Worm (Caenorhabditis elegans) whole organism, L4 larva: ENCODE results near the gene B0464.6.

ENCODE experiments used
- F37D6.2 ChIP-seq: sonication (generic microtip); optimal IDR thresholded peaks from 2 replicates; lab custom pipeline; 2016; ENCODE audit warnings: mild to moderate bottlenecking, missing genetic modification characterization, missing compliant biosample characterization
- F44E2.7 ChIP-seq: fragments of 200-800 bp; sonication (Bioruptor generic); IDR thresholded peaks from 2 replicates; pipeline ENCODE4 v2.1.2; 2022; ENCODE audit warnings: missing genetic modification characterization, missing compliant biosample characterization
- F49E8.2 ChIP-seq: sonication (generic microtip); optimal IDR thresholded peaks from 2 replicates; lab custom pipeline; 2016; ENCODE audit warnings: missing compliant biosample characterization, mild to moderate bottlenecking, missing genetic modification characterization, borderline replicate concordance
- R02D3.7 ChIP-seq: fragments of 150-350 bp; sonication (generic microtip); optimal IDR thresholded peaks from 3 replicates; lab custom pipeline; 2014; ENCODE audit warnings: missing biosample characterization, missing genetic modification characterization
- T20F7.1 ChIP-seq: fragments of 200-800 bp; sonication (Bioruptor generic); optimal IDR thresholded peaks from 2 replicates; lab custom pipeline; 2018; ENCODE audit warnings: mild to moderate bottlenecking, missing genetic modification characterization, missing compliant biosample characterization
- T26A8.4 ChIP-seq: fragments of 200-800 bp; sonication (Bioruptor generic); IDR thresholded peaks from 2 replicates; pipeline ENCODE4 v1.3.6; 2022; ENCODE audit warnings: missing genetic modification characterization, missing compliant biosample characterization
- Y48G9A.11 ChIP-seq: fragments of 200-800 bp; sonication (Bioruptor generic); IDR thresholded peaks from 2 replicates; pipeline ENCODE4 v1.3.6; 2022; ENCODE audit warnings: missing genetic modification reagents, missing genetic modification characterization, missing compliant biosample characterization
- Y5F2A.4 ChIP-seq: fragments of 200-800 bp; sonication (Bioruptor generic); optimal IDR thresholded peaks from 2 replicates; lab custom pipeline; 2018; ENCODE audit warnings: mild to moderate bottlenecking, missing genetic modification characterization, missing compliant biosample characterization
- ceh-32 ChIP-seq: sonication (generic microtip); optimal IDR thresholded peaks from 2 replicates; lab custom pipeline; 2016; ENCODE audit warnings: mild to moderate bottlenecking, missing genetic modification characterization, missing compliant biosample characterization; ENCODE audit not compliant: poor library complexity
- ceh-44 ChIP-seq: fragments of 200-800 bp; sonication (Bioruptor generic); IDR thresholded peaks from 2 replicates; pipeline ENCODE4 v1.3.6; 2022; ENCODE audit warnings: missing genetic modification reagents, missing genetic modification characterization, missing compliant biosample characterization
- ceh-62 ChIP-seq: sonication (generic microtip); optimal IDR thresholded peaks from 2 replicates; lab custom pipeline; 2017; ENCODE audit warnings: missing biosample characterization, missing genetic modification characterization
- ceh-82 ChIP-seq: sonication (generic microtip); optimal IDR thresholded peaks from 2 replicates; lab custom pipeline; 2017; ENCODE audit warnings: missing biosample characterization, missing genetic modification characterization
- daf-16 ChIP-seq, 3 experiments: sonication (generic microtip); optimal IDR thresholded peaks; 2 replicates each; lab custom pipeline; 2016 to 2017; ENCODE audit warnings: missing genetic modification characterization in 3 of 3, missing genetic modification reagents in 3 of 3, mild to moderate bottlenecking in 2 of 3, missing compliant biosample characterization in 2 of 3, missing biosample characterization in 1 of 3, moderate library complexity in 1 of 3
- daf-8 ChIP-seq: fragments of 200-800 bp; sonication (Bioruptor generic); IDR thresholded peaks from 2 replicates; pipeline ENCODE4 v1.3.6; 2022; ENCODE audit warnings: missing genetic modification characterization, missing compliant biosample characterization
- dmd-8 ChIP-seq: fragments of 200-800 bp; sonication (Bioruptor generic); IDR thresholded peaks from 2 replicates; pipeline ENCODE4 v1.3.6; 2022; ENCODE audit warnings: missing genetic modification characterization, missing compliant biosample characterization
- dpl-1 ChIP-seq: fragments of 150-350 bp; optimal IDR thresholded peaks from 2 replicates; lab custom pipeline; 2014; ENCODE audit warnings: missing biosample characterization, missing genetic modification reagents, missing genetic modification characterization
- dve-1 ChIP-seq: sonication (generic microtip); optimal IDR thresholded peaks from 2 replicates; lab custom pipeline; 2017; ENCODE audit warnings: antibody characterized with exemption, mild to moderate bottlenecking, missing genetic modification characterization, missing compliant biosample characterization; ENCODE audit not compliant: insufficient read depth
- egl-27 ChIP-seq: sonication (generic microtip); optimal IDR thresholded peaks from 3 replicates; lab custom pipeline; 2017; ENCODE audit warnings: missing biosample characterization, missing genetic modification reagents, missing genetic modification characterization
- egl-43 ChIP-seq: fragments of 200-800 bp; sonication (Bioruptor generic); IDR thresholded peaks from 2 replicates; pipeline ENCODE4 v1.3.6; 2022; ENCODE audit warnings: missing genetic modification reagents, missing genetic modification characterization, missing compliant biosample characterization
- fos-1 ChIP-seq: fragments of 150-350 bp; optimal IDR thresholded peaks from 2 replicates; lab custom pipeline; 2014; ENCODE audit warnings: missing biosample characterization, missing genetic modification characterization
- gei-8 ChIP-seq: fragments of 200-800 bp; sonication (Bioruptor generic); optimal IDR thresholded peaks from 2 replicates; lab custom pipeline; 2018; ENCODE audit warnings: mild to moderate bottlenecking, missing genetic modification characterization, missing compliant biosample characterization
- hlh-11 ChIP-seq: fragments of 200-800 bp; sonication (Bioruptor generic); optimal IDR thresholded peaks from 2 replicates; lab custom pipeline; 2018; ENCODE audit warnings: mild to moderate bottlenecking, missing genetic modification characterization, missing compliant biosample characterization
- hlh-30 ChIP-seq: sonication (generic microtip); optimal IDR thresholded peaks from 2 replicates; lab custom pipeline; 2017; ENCODE audit warnings: antibody characterized with exemption, mild to moderate bottlenecking, missing genetic modification characterization, missing compliant biosample characterization; ENCODE audit not compliant: insufficient read depth
- jun-1 ChIP-seq: fragments of 150-350 bp; optimal IDR thresholded peaks from 2 replicates; lab custom pipeline; 2014; ENCODE audit warnings: missing biosample characterization, missing genetic modification reagents, missing genetic modification characterization
- lin-13 ChIP-seq: fragments of 150-350 bp; optimal IDR thresholded peaks from 2 replicates; lab custom pipeline; 2014; ENCODE audit warnings: missing biosample characterization, missing genetic modification reagents, missing genetic modification characterization
- lin-15B ChIP-seq: fragments of 150-350 bp; sonication (generic microtip); optimal IDR thresholded peaks from 3 replicates; lab custom pipeline; 2014; ENCODE audit warnings: missing biosample characterization, missing genetic modification characterization
- lin-29 ChIP-seq: fragments of 200-800 bp; sonication (Bioruptor generic); IDR thresholded peaks from 2 replicates; pipeline ENCODE4 v1.3.6; 2022; ENCODE audit warnings: missing genetic modification reagents, missing genetic modification characterization, missing compliant biosample characterization
- lin-38 ChIP-seq: fragments of 200-800 bp; sonication (Bioruptor generic); IDR thresholded peaks from 2 replicates; pipeline ENCODE4 v1.3.6; 2022; ENCODE audit warnings: missing genetic modification reagents, missing genetic modification characterization, missing compliant biosample characterization
- lir-3 ChIP-seq: sonication (generic microtip); optimal IDR thresholded peaks from 2 replicates; lab custom pipeline; 2016; ENCODE audit warnings: mild to moderate bottlenecking, missing genetic modification characterization, missing compliant biosample characterization
- mdt-29 ChIP-seq: fragments of 200-800 bp; sonication (Bioruptor generic); IDR thresholded peaks from 2 replicates; pipeline ENCODE4 v1.3.6; 2022; ENCODE audit warnings: missing genetic modification reagents, missing genetic modification characterization, missing compliant biosample characterization
- mep-1 ChIP-seq: fragments of 150-350 bp; sonication (generic microtip); optimal IDR thresholded peaks from 3 replicates; lab custom pipeline; 2014; ENCODE audit warnings: missing biosample characterization, missing genetic modification characterization
- mxl-2 ChIP-seq: fragments of 200-800 bp; sonication (Bioruptor generic); conservative IDR thresholded peaks from 2 replicates; pipeline ENCODE4 v1.3.6; 2022; ENCODE audit warnings: missing genetic modification reagents, missing genetic modification characterization, missing compliant biosample characterization
- mxl-3 ChIP-seq: fragments of 200-800 bp; sonication (Bioruptor generic); optimal IDR thresholded peaks from 2 replicates; lab custom pipeline; 2018; ENCODE audit warnings: mild to moderate bottlenecking, missing genetic modification characterization, missing compliant biosample characterization
- nhr-11 ChIP-seq: fragments of 150-350 bp; optimal IDR thresholded peaks from 2 replicates; lab custom pipeline; 2014; ENCODE audit warnings: missing biosample characterization, missing genetic modification characterization
- nhr-111 ChIP-seq: fragments of 200-800 bp; sonication (Bioruptor generic); optimal IDR thresholded peaks from 2 replicates; lab custom pipeline; 2018; ENCODE audit warnings: mild to moderate bottlenecking, missing genetic modification characterization, missing compliant biosample characterization
- nhr-237 ChIP-seq: sonication (generic microtip); optimal IDR thresholded peaks from 2 replicates; lab custom pipeline; 2017; ENCODE audit warnings: missing biosample characterization, missing genetic modification characterization
- nhr-28 ChIP-seq: fragments of 150-350 bp; optimal IDR thresholded peaks from 2 replicates; lab custom pipeline; 2014; ENCODE audit warnings: missing biosample characterization, missing genetic modification characterization
- nhr-42 ChIP-seq: fragments of 200-800 bp; sonication (Bioruptor generic); IDR thresholded peaks from 2 replicates; pipeline ENCODE4 v1.3.6; 2022; ENCODE audit warnings: missing genetic modification characterization, missing compliant biosample characterization
- nhr-6 ChIP-seq: fragments of 150-350 bp; optimal IDR thresholded peaks from 2 replicates; lab custom pipeline; 2014; ENCODE audit warnings: missing biosample characterization, missing genetic modification characterization
- nhr-76 ChIP-seq: fragments of 150-350 bp; optimal IDR thresholded peaks from 2 replicates; lab custom pipeline; 2014; ENCODE audit warnings: missing biosample characterization, missing genetic modification characterization
- pha-4 ChIP-seq, 2 experiments: fragments of 150-350 bp in 1 of 2; fragments of 200-800 bp in 1 of 2; sonication (Bioruptor generic) in 1 of 2; IDR thresholded peaks in 1 of 2; optimal IDR thresholded peaks in 1 of 2; 2 replicates each; pipeline versions ENCODE4 v1.3.6 to Lab custom; 2014 to 2022; ENCODE audit warnings: missing genetic modification characterization in 2 of 2, missing genetic modification reagents in 2 of 2, missing biosample characterization in 1 of 2, missing compliant biosample characterization in 1 of 2
- snpc-4 ChIP-seq: fragments of 150-350 bp; optimal IDR thresholded peaks from 2 replicates; lab custom pipeline; 2014; ENCODE audit warnings: missing biosample characterization, missing genetic modification characterization
- spr-1 ChIP-seq: sonication (generic microtip); optimal IDR thresholded peaks from 2 replicates; lab custom pipeline; 2016; ENCODE audit warnings: mild to moderate bottlenecking, missing genetic modification characterization, missing compliant biosample characterization
- unc-130 ChIP-seq: sonication (generic microtip); optimal IDR thresholded peaks from 2 replicates; lab custom pipeline; 2016; ENCODE audit warnings: missing genetic modification reagents, missing genetic modification characterization, missing compliant biosample characterization
- vab-7 ChIP-seq: fragments of 200-800 bp; sonication (Bioruptor generic); IDR thresholded peaks from 2 replicates; pipeline ENCODE4 v1.3.6; 2022; ENCODE audit warnings: missing genetic modification reagents, missing genetic modification characterization, missing compliant biosample characterization
- zfp-2 ChIP-seq: sonication (generic microtip); optimal IDR thresholded peaks from 2 replicates; lab custom pipeline; 2016; ENCODE audit warnings: mild to moderate bottlenecking, missing genetic modification characterization, missing compliant biosample characterization
- zfp-3 ChIP-seq: fragments of 200-800 bp; sonication (Bioruptor generic); conservative IDR thresholded peaks from 2 replicates; pipeline ENCODE4 v1.3.6; 2022; ENCODE audit warnings: missing genetic modification reagents, missing genetic modification characterization, missing compliant biosample characterization
- zip-11 ChIP-seq: fragments of 200-800 bp; sonication (Bioruptor generic); IDR thresholded peaks from 2 replicates; pipeline ENCODE4 v1.3.6; 2022; ENCODE audit warnings: missing genetic modification characterization, missing compliant biosample characterization
- zip-2 ChIP-seq: fragments of 150-350 bp; optimal IDR thresholded peaks from 2 replicates; lab custom pipeline; 2014; ENCODE audit warnings: missing biosample characterization, missing genetic modification characterization

The B0464.6 gene

ce11 chrIII:9455980-9456658, 9.6 kb downstream of the B0464.6 start, which contains the start of the genes rheb-1 and spk-1:
Gene rheb-1 (minus strand): TSS chrIII:9456030.
Gene spk-1 (plus strand): TSS chrIII:9456608.
- TF ChIP-seq lin-29 (GFP tag; lab: Robert Waterston, UW) (peak; percentile 57; the same call in 1 of the 2 replicates), mep-1 (peak; percentile 89), zfp-2 (peak; percentile 93), nhr-237 (no peak), T20F7.1 (GFP tag; lab: Kevin White, UChicago) (peak; percentile 83), gei-8 (no peak), vab-7 (GFP tag; lab: Robert Waterston, UW) (peak; percentile 66), nhr-111 (no peak), dmd-8 (no peak), ceh-44 (GFP tag; lab: Robert Waterston, UW) (0 out of 2 replicates have a peak, but pooled peaks have one; percentile 43), fos-1 (tag; lab: Kevin White, UChicago) (peak; percentile 8), unc-130 (peak; percentile 81), daf-16 (GFP tag; optimal IDR thresholded peaks at IDR 0.05; lab: Kevin White, UChicago) (peak; percentile 50 to 74), daf-16 (tag; optimal IDR thresholded peaks at IDR 0.05; lab: Kevin White, UChicago) (peak; percentile 94), ceh-62 (tag; lab: Kevin White, UChicago) (no peak), zip-11 (no peak), lin-13 (GFP tag; lab: Kevin White, UChicago) (peak; percentile 85), F49E8.2 (tag; lab: Kevin White, UChicago) (peak; percentile 54), T26A8.4 (peak; percentile 94), lin-38 (GFP tag; lab: Robert Waterston, UW) (peak; percentile 86), R02D3.7 (tag; lab: Kevin White, UChicago) (no peak), F44E2.7 (GFP tag; lab: Robert Waterston, UW) (no peak), egl-27 (tag; lab: Kevin White, UChicago) (no peak), hlh-11 (tag; lab: Kevin White, UChicago) (peak; percentile 97), jun-1 (tag; lab: Kevin White, UChicago) (no peak), daf-8 (GFP tag; lab: Robert Waterston, UW) (no peak), zfp-3 (GFP tag; lab: Robert Waterston, UW) (peak; percentile 63; the same call in 1 of the 2 replicates), spr-1 (tag; lab: Kevin White, UChicago) (peak; percentile 77), nhr-42 (0 out of 2 replicates have a peak, but pooled peaks have one; percentile 53), snpc-4 (tag; lab: Kevin White, UChicago) (no peak), pha-4 (GFP tag; IDR thresholded peaks at IDR 0.05; lab: Robert Waterston, UW) (peak; percentile 82), pha-4 (tag; optimal IDR thresholded peaks at IDR 0.05; lab: Kevin White, UChicago) (peak; percentile 89), F37D6.2 (tag; lab: Kevin White, UChicago) (peak; percentile 72), nhr-6 (tag; lab: Kevin White, UChicago) (peak; percentile 94), egl-43 (GFP tag; lab: Robert Waterston, UW) (peak; percentile 52; the same call in 1 of the 2 replicates), lin-15B (tag; lab: Kevin White, UChicago) (no peak), nhr-11 (peak; percentile 70), ceh-82 (tag; lab: Kevin White, UChicago) (no peak), mdt-29 (GFP tag; lab: Robert Waterston, UW) (peak; percentile 69; the same call in 1 of the 2 replicates), nhr-76 (tag; lab: Kevin White, UChicago) (no peak), nhr-28 (tag; lab: Kevin White, UChicago) (peak; percentile 90), lir-3 (tag; lab: Kevin White, UChicago) (no peak), dve-1 (tag; lab: Kevin White, UChicago) (peak; percentile 99), ceh-32 (tag; lab: Kevin White, UChicago) (no peak), dpl-1 (GFP tag; lab: Kevin White, UChicago) (peak; percentile 76), mxl-2 (GFP tag; lab: Robert Waterston, UW) (no peak), hlh-30 (tag; lab: Kevin White, UChicago) (peak; percentile 97), Y48G9A.11 (GFP tag; lab: Robert Waterston, UW) (no peak), mxl-3 (GFP tag; lab: Kevin White, UChicago) (peak; percentile 70), Y5F2A.4 (GFP tag; lab: Kevin White, UChicago) (no peak), zip-2 (no peak)
